Fruit fly (Drosophila melanogaster): ENCODE results near the gene CG31517.
A peak's percentile ranks its signal among the peaks of the same experiment; 100 is the strongest.

Gene CG31517

dm6 chr3R:13958582-13958981, 10.4 kb downstream of the CG31517 start, which contains the start of gene Ipp (continued):
- no peak for TF ChIP-seq Hr51 (GFP tag; optimal IDR thresholded peaks at IDR 0.05)
- TF ChIP-seq dysf (GFP tag; IDR thresholded peaks at IDR 0.05), result no peak
- TF ChIP-seq insv (GFP tag; optimal IDR thresholded peaks at IDR 0.05), result no peak
- TF ChIP-seq HLH3B (GFP tag; IDR thresholded peaks at IDR 0.05), result no peak
- no peak for TF ChIP-seq HmgD (GFP tag; optimal IDR thresholded peaks at IDR 0.05)
- TF ChIP-seq al (GFP tag; IDR thresholded peaks at IDR 0.05), result no peak
- no peak for TF ChIP-seq tap (tag; optimal IDR thresholded peaks at IDR 0.05)
- TF ChIP-seq B-H1 (GFP tag; IDR thresholded peaks at IDR 0.05), result no peak
- no peak for TF ChIP-seq CG10321 (GFP tag; IDR thresholded peaks at IDR 0.05)
- TF ChIP-seq Rfx (GFP tag; IDR thresholded peaks at IDR 0.05), result no peak
- TF ChIP-seq az2 (GFP tag; optimal IDR thresholded peaks at IDR 0.05), result no peak
- no peak for TF ChIP-seq fu2 (GFP tag; optimal IDR thresholded peaks at IDR 0.05)
- TF ChIP-seq btn (GFP tag; optimal IDR thresholded peaks at IDR 0.05), result no peak
- TF ChIP-seq cad (GFP tag; optimal IDR thresholded peaks at IDR 0.05), result no peak
- no peak for TF ChIP-seq CG1529 (GFP tag; optimal IDR thresholded peaks at IDR 0.05)
- TF ChIP-seq CTCF (GFP tag; optimal IDR thresholded peaks at IDR 0.05), result peak; percentile 24
- no peak for TF ChIP-seq CG9876 (GFP tag; optimal IDR thresholded peaks at IDR 0.05)
- TF ChIP-seq Poxn (GFP tag; IDR thresholded peaks at IDR 0.05), result no peak
- TF ChIP-seq D (optimal IDR thresholded peaks at IDR 0.05), result no peak
- TF ChIP-seq D (GFP tag; optimal IDR thresholded peaks at IDR 0.05), result no peak
- no peak for TF ChIP-seq oc (tag; optimal IDR thresholded peaks at IDR 0.05)
- no peak for TF ChIP-seq CG2712 (tag; optimal IDR thresholded peaks at IDR 0.05)
- peak; percentile 2 for TF ChIP-seq gsb-n (tag; optimal IDR thresholded peaks at IDR 0.05)
- no peak for TF ChIP-seq lola (GFP tag; optimal IDR thresholded peaks at IDR 0.05)
- TF ChIP-seq CG1647 (GFP tag; optimal IDR thresholded peaks at IDR 0.05), result no peak
- TF ChIP-seq gfzf (GFP tag; optimal IDR thresholded peaks at IDR 0.05), result peak; percentile 93
- no peak for TF ChIP-seq CG9215 (GFP tag; IDR thresholded peaks at IDR 0.05)
- no peak for TF ChIP-seq crol (GFP tag; IDR thresholded peaks at IDR 0.05)
- TF ChIP-seq CG11093 (GFP tag; IDR thresholded peaks at IDR 0.05), result no peak
- no peak for TF ChIP-seq CG11247 (GFP tag; IDR thresholded peaks at IDR 0.05)
- TF ChIP-seq trem (tag; optimal IDR thresholded peaks at IDR 0.05), result peak; percentile 41
- peak; percentile 1 for TF ChIP-seq CG18011 (GFP tag; optimal IDR thresholded peaks at IDR 0.05)
- TF ChIP-seq CG10565 (GFP tag; optimal IDR thresholded peaks at IDR 0.05), result no peak
- TF ChIP-seq CG11398 (GFP tag; optimal IDR thresholded peaks at IDR 0.05), result no peak
- no peak for TF ChIP-seq CG11085 (GFP tag; IDR thresholded peaks at IDR 0.05)
- TF ChIP-seq Dll (GFP tag; IDR thresholded peaks at IDR 0.05; ENCODE audit: partially characterized antibody), result peak; percentile 27; the same call in 1 of the 4 replicates
- peak in 1 of 2 experiments; percentile 71 for TF ChIP-seq crp (GFP tag; optimal IDR thresholded peaks at IDR 0.05)
- no peak for TF ChIP-seq CG9932 (GFP tag; IDR thresholded peaks at IDR 0.05)
- TF ChIP-seq Lhr (GFP tag; optimal IDR thresholded peaks at IDR 0.05), result peak; percentile 40
- TF ChIP-seq pzg (GFP tag; optimal IDR thresholded peaks at IDR 0.05), result peak; percentile 87
- TF ChIP-seq eyg (GFP tag; optimal IDR thresholded peaks at IDR 0.05), result no peak
- peak; percentile 80 for TF ChIP-seq sens (GFP tag)
- TF ChIP-seq CG42726 (GFP tag; IDR thresholded peaks at IDR 0.05; ENCODE audit: partially characterized antibody), result no peak
- TF ChIP-seq zfh1 (GFP tag; IDR thresholded peaks at IDR 0.05), result no peak

- TF ChIP-seq sug (tag; optimal IDR thresholded peaks at IDR 0.05) (no peak), CG4404 (GFP tag; IDR thresholded peaks at IDR 0.05) (no peak), YL-1 (GFP tag; optimal IDR thresholded peaks at IDR 0.05) (no peak), Side (GFP tag; optimal IDR thresholded peaks at IDR 0.05) (no peak), CG30431 (GFP tag; optimal IDR thresholded peaks at IDR 0.05) (no peak), inv (GFP tag; IDR thresholded peaks at IDR 0.05; ENCODE audit: partially characterized antibody) (no peak), Awh (GFP tag; IDR thresholded peaks at IDR 0.05) (no peak), chinmo (GFP tag; IDR thresholded peaks at IDR 0.05; ENCODE audit: partially characterized antibody) (no peak), CG17802 (tag; optimal IDR thresholded peaks at IDR 0.05) (no peak), CG11093 (GFP tag; IDR thresholded peaks at IDR 0.05) (no peak)
These were observed 15.9 kb downstream of the CG31517 start, which contains the start of gene Kots for dm6 chr3R:13964074-13964473. Gene Kots, minus strand, starts transcription at chr3R:13964174.

Data from whole organism, embryonic.